Fruit fly (Drosophila melanogaster): ENCODE results near the gene halo.
A peak's percentile ranks its signal among the peaks of the same experiment; 100 is the strongest.

halo gene

dm6 chr2L:1547860-1548259 lies 29.9 kb upstream of the halo start:
- TF ChIP-seq Pif1B (GFP tag; optimal IDR thresholded peaks at IDR 0.05) = no peak
- no peak for TF ChIP-seq gl (tag; optimal IDR thresholded peaks at IDR 0.05)
- no peak for TF ChIP-seq CG17806 (tag; optimal IDR thresholded peaks at IDR 0.05)
- TF ChIP-seq EcR (GFP tag; optimal IDR thresholded peaks at IDR 0.05) = no peak
- no peak for TF ChIP-seq CG4496 (GFP tag; IDR thresholded peaks at IDR 0.05)
- TF ChIP-seq CG12605 (GFP tag; IDR thresholded peaks at IDR 0.05) = no peak
- no peak for TF ChIP-seq CG8159 (tag; optimal IDR thresholded peaks at IDR 0.05)
- no peak for TF ChIP-seq rn (GFP tag; IDR thresholded peaks at IDR 0.05)
- TF ChIP-seq CG34367 (tag; optimal IDR thresholded peaks at IDR 0.05) = no peak
- no peak for TF ChIP-seq Snoo (tag; optimal IDR thresholded peaks at IDR 0.05)
- no peak for TF ChIP-seq CG14655 (GFP tag; optimal IDR thresholded peaks at IDR 0.05)
- no peak for TF ChIP-seq CG10348 (GFP tag; IDR thresholded peaks at IDR 0.05)
- no peak for TF ChIP-seq fd96Ca (GFP tag; IDR thresholded peaks at IDR 0.05)
- TF ChIP-seq Pif1A (GFP tag; optimal IDR thresholded peaks at IDR 0.05) = no peak

DNA sequence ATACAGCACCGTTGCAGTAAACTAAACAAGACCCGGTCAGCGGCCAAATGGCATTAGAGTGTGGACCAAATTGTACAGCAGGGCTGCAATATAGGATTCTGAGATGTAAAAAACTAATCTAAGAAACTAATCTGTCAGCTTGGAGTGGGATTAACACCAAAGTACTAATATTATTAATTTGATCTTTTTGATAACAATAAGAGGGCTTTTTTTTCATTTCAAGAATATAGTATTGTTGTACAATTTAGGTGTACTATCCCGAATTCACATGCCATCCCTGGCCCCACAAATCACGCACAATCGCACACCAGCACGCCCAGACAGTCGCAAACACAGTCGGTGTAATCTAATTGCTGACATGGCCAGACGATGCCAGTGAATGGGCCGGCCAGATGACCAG lies 20.2 kb upstream of the halo start:
- TF ChIP-seq CG8301 (tag; optimal IDR thresholded peaks at IDR 0.05) (peak; percentile 69), CG32121 (GFP tag; IDR thresholded peaks at IDR 0.05) (no peak), CG17806 (tag; optimal IDR thresholded peaks at IDR 0.05) (no peak), rn (GFP tag; IDR thresholded peaks at IDR 0.05) (no peak), CG14655 (GFP tag; optimal IDR thresholded peaks at IDR 0.05) (peak; percentile 74), CG15710 (tag; optimal IDR thresholded peaks at IDR 0.05) (no peak)

dm6 chr2L:1535231-1535630 lies 17.3 kb upstream of the halo start:
- TF ChIP-seq Ets98B (GFP tag; IDR thresholded peaks at IDR 0.05) = peak; percentile 72
- TF ChIP-seq Pif1B (GFP tag; optimal IDR thresholded peaks at IDR 0.05) = no peak
- TF ChIP-seq EcR (GFP tag; optimal IDR thresholded peaks at IDR 0.05) = no peak
- TF ChIP-seq Pif1A (GFP tag; optimal IDR thresholded peaks at IDR 0.05) = no peak
- TF ChIP-seq CG8301 (tag; optimal IDR thresholded peaks at IDR 0.05) = peak; percentile 22
- no peak for TF ChIP-seq CG13204 (GFP tag; optimal IDR thresholded peaks at IDR 0.05)
- TF ChIP-seq gl (tag; optimal IDR thresholded peaks at IDR 0.05) = no peak
- TF ChIP-seq CG9948 (tag; optimal IDR thresholded peaks at IDR 0.05) = no peak
- TF ChIP-seq Snoo (tag; optimal IDR thresholded peaks at IDR 0.05) = no peak
- TF ChIP-seq CG10348 (GFP tag; IDR thresholded peaks at IDR 0.05) = no peak
- no peak for TF ChIP-seq CG12605 (GFP tag; IDR thresholded peaks at IDR 0.05)
- no peak for TF ChIP-seq CG17806 (tag; optimal IDR thresholded peaks at IDR 0.05)
- TF ChIP-seq CG4496 (GFP tag; IDR thresholded peaks at IDR 0.05) = peak; percentile 11; the same call in 1 of the 3 replicates
- TF ChIP-seq CG15710 (tag; optimal IDR thresholded peaks at IDR 0.05) = no peak
- no peak for TF ChIP-seq CG14655 (GFP tag; optimal IDR thresholded peaks at IDR 0.05)
- TF ChIP-seq CG32121 (GFP tag; IDR thresholded peaks at IDR 0.05) = peak; percentile 68
- no peak for TF ChIP-seq CG8159 (tag; optimal IDR thresholded peaks at IDR 0.05)
- TF ChIP-seq D1 (tag; optimal IDR thresholded peaks at IDR 0.05) = no peak

- TF ChIP-seq CG34367 (tag; optimal IDR thresholded peaks at IDR 0.05) = no peak
Measured at dm6 chr2L:1522397-1522796, 4.4 kb upstream of the halo start, which contains the start of gene Or22b. TSS of gene Or22b (plus strand) at chr2L:1522697.

dm6 chr2L:1520191-1520590 lies 2.2 kb upstream of the halo start, which contains the start of gene Or22a:
TSS of gene Or22a (plus strand) at chr2L:1520491.
- TF ChIP-seq CG12605 (GFP tag; IDR thresholded peaks at IDR 0.05) (no peak), Pif1A (GFP tag; optimal IDR thresholded peaks at IDR 0.05) (no peak), CG15710 (tag; optimal IDR thresholded peaks at IDR 0.05) (no peak)

- no peak for TF ChIP-seq CG8301 (tag; optimal IDR thresholded peaks at IDR 0.05)
- no peak for TF ChIP-seq CG17806 (tag; optimal IDR thresholded peaks at IDR 0.05)
- TF ChIP-seq CG32121 (GFP tag; IDR thresholded peaks at IDR 0.05) = no peak
- no peak for TF ChIP-seq gl (tag; optimal IDR thresholded peaks at IDR 0.05)
- TF ChIP-seq rn (GFP tag; IDR thresholded peaks at IDR 0.05) = no peak
- TF ChIP-seq Snoo (tag; optimal IDR thresholded peaks at IDR 0.05) = no peak
- no peak for TF ChIP-seq D1 (tag; optimal IDR thresholded peaks at IDR 0.05)
- no peak for TF ChIP-seq fd96Ca (GFP tag; IDR thresholded peaks at IDR 0.05)
- no peak for TF ChIP-seq CG13204 (GFP tag; optimal IDR thresholded peaks at IDR 0.05)
- TF ChIP-seq CG34367 (tag; optimal IDR thresholded peaks at IDR 0.05) = no peak
- TF ChIP-seq CG8159 (tag; optimal IDR thresholded peaks at IDR 0.05) = no peak
- no peak for TF ChIP-seq EcR (GFP tag; optimal IDR thresholded peaks at IDR 0.05)
- no peak for TF ChIP-seq CG12605 (GFP tag; IDR thresholded peaks at IDR 0.05)
- no peak for TF ChIP-seq Pif1A (GFP tag; optimal IDR thresholded peaks at IDR 0.05)
- TF ChIP-seq Ets98B (GFP tag; IDR thresholded peaks at IDR 0.05) = no peak
- no peak for TF ChIP-seq CG9948 (tag; optimal IDR thresholded peaks at IDR 0.05)
- TF ChIP-seq Pif1B (GFP tag; optimal IDR thresholded peaks at IDR 0.05) = no peak
- TF ChIP-seq CG10348 (GFP tag; IDR thresholded peaks at IDR 0.05) = no peak
Measured at dm6 chr2L:1517378-1517777, 570 bp downstream of the halo start, which contains the start of gene CG18132. TSS of gene CG18132 (minus strand) at chr2L:1517478.

DNA sequence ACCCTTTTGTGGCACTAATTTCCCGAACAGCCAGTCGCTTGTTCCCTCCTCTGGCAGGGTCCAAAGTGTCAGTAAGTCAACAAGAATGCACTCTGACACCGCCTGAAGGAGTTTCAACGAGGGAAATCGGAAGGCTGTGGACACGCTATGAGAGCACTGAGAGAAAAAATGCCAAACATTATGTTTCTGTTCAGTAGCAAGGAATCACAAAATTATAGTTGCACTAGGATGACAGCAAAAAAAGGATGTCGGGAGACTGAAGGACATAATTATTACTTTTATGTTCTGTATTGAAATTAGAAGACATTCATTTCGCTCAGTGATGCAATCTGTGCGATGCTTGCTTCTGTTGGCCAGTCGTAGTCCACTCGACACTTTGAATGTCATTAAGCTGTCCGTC lies 8.2 kb downstream of the halo start:
- no peak for TF ChIP-seq CG32121 (GFP tag; IDR thresholded peaks at IDR 0.05)
- no peak for TF ChIP-seq rn (GFP tag; IDR thresholded peaks at IDR 0.05)
- TF ChIP-seq CG13204 (GFP tag; optimal IDR thresholded peaks at IDR 0.05) = no peak
- TF ChIP-seq fd96Ca (GFP tag; IDR thresholded peaks at IDR 0.05) = 0 out of 3 replicates have a peak, but pooled peaks have one; percentile 34
- no peak for TF ChIP-seq Pif1B (GFP tag; optimal IDR thresholded peaks at IDR 0.05)
- TF ChIP-seq gl (tag; optimal IDR thresholded peaks at IDR 0.05) = no peak
- TF ChIP-seq D1 (tag; optimal IDR thresholded peaks at IDR 0.05) = no peak
- no peak for TF ChIP-seq CG15710 (tag; optimal IDR thresholded peaks at IDR 0.05)
- no peak for TF ChIP-seq CG4496 (GFP tag; IDR thresholded peaks at IDR 0.05)
- TF ChIP-seq CG8301 (tag; optimal IDR thresholded peaks at IDR 0.05) = no peak
- peak; percentile 9 for TF ChIP-seq CG14655 (GFP tag; optimal IDR thresholded peaks at IDR 0.05)
- TF ChIP-seq CG8159 (tag; optimal IDR thresholded peaks at IDR 0.05) = peak; percentile 37

All from whole organism, pupa.